Worm (Caenorhabditis elegans): ENCODE measurements around the gene D2045.9.

DNA sequence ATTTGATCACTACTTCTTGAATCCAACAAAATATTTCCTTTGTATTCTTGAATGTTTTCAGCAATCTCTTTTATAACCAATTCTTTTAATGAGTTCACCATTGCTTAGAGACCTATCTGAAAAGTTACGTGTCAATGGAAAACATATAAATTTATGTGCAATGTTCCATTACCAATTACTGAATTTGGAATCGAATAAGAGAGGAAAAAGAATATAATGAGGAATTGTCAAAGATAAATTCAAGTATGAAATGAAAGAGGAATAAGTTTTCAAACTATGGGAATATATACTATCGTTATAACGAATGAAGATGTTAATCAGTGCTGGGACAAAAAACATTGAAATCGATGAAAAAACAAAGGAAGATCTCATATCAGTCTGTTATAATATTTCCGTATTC, 24.0 kb upstream of the D2045.9 start, which contains the start of gene H04D03.4:
- no peak for TF ChIP-seq unc-130 (GFP tag; optimal IDR thresholded peaks at IDR 0.05)
- TF ChIP-seq T26A5.8 (tag; optimal IDR thresholded peaks at IDR 0.05): no peak
- TF ChIP-seq efl-1 (GFP tag; optimal IDR thresholded peaks at IDR 0.05): no peak
- no peak for TF ChIP-seq lin-26 (GFP tag; IDR thresholded peaks at IDR 0.05)
- TF ChIP-seq F55B11.4 (tag; optimal IDR thresholded peaks at IDR 0.05; ENCODE audit: borderline replicate concordance, insufficient read depth): no peak
- TF ChIP-seq gei-17 (GFP tag; optimal IDR thresholded peaks at IDR 0.05): no peak
